Fruit fly (Drosophila melanogaster): ENCODE data around the gene CG43999.

CG43999 gene

dm6 chr3R:23931095-23931728, 2.4 kb upstream of the CG43999 start, which contains the start of the genes Rpt2 and CG13599:
Gene Rpt2, minus strand, starts transcription at chr3R:23931558.
Gene CG13599, plus strand, starts transcription at chr3R:23931639.
- TF ChIP-seq Snoo (tag; optimal IDR thresholded peaks at IDR 0.05), result no peak
- TF ChIP-seq rn (GFP tag; IDR thresholded peaks at IDR 0.05), result no peak
- TF ChIP-seq CG34367 (tag; optimal IDR thresholded peaks at IDR 0.05), result no peak
- TF ChIP-seq gl (tag; optimal IDR thresholded peaks at IDR 0.05), result no peak
- TF ChIP-seq CG12605 (GFP tag; IDR thresholded peaks at IDR 0.05), result no peak
- peak; percentile 18 for TF ChIP-seq EcR (GFP tag; optimal IDR thresholded peaks at IDR 0.05)

- TF ChIP-seq EcR (GFP tag; optimal IDR thresholded peaks at IDR 0.05) (no peak), CG4496 (GFP tag; IDR thresholded peaks at IDR 0.05) (0 out of 3 replicates have a peak, but pooled peaks have one; percentile 24), rn (GFP tag; IDR thresholded peaks at IDR 0.05) (no peak)
Observed at dm6 chr3R:23927429-23927828, 1.4 kb downstream of the CG43999 start, which contains the start of gene CG13601. Gene CG13601, minus strand, starts transcription at chr3R:23927634.

dm6 chr3R:23924200-23924599, 4.6 kb downstream of the CG43999 start, which contains the start of gene Ndc1:
Gene Ndc1, plus strand, starts transcription at chr3R:23924399.
- TF ChIP-seq CG4496 (GFP tag; IDR thresholded peaks at IDR 0.05) (no peak), D1 (tag; optimal IDR thresholded peaks at IDR 0.05) (no peak), CG9948 (tag; optimal IDR thresholded peaks at IDR 0.05) (no peak), Pif1B (GFP tag; optimal IDR thresholded peaks at IDR 0.05) (no peak), CG12605 (GFP tag; IDR thresholded peaks at IDR 0.05) (no peak), fd96Ca (GFP tag; IDR thresholded peaks at IDR 0.05) (no peak), CG8301 (tag; optimal IDR thresholded peaks at IDR 0.05) (no peak), CG13204 (GFP tag; optimal IDR thresholded peaks at IDR 0.05) (no peak), EcR (GFP tag; optimal IDR thresholded peaks at IDR 0.05) (no peak), gl (tag; optimal IDR thresholded peaks at IDR 0.05) (no peak)

dm6 chr3R:23922502-23923350, 6.1 kb downstream of the CG43999 start, which contains the start of the genes sba and CG31141:
Gene sba, minus strand, starts transcription at chr3R:23922973.
Gene CG31141, plus strand, starts transcription at chr3R:23923300.
- peak; percentile 58 for TF ChIP-seq Ets98B (GFP tag; IDR thresholded peaks at IDR 0.05)
- peak; percentile 24 for TF ChIP-seq EcR (GFP tag; optimal IDR thresholded peaks at IDR 0.05)
- TF ChIP-seq CG4496 (GFP tag; IDR thresholded peaks at IDR 0.05), result peak; percentile 55; the same call in 2 of the 3 replicates
- TF ChIP-seq CG12605 (GFP tag; IDR thresholded peaks at IDR 0.05), result peak; percentile 57; the same call in 1 of the 2 replicates
- TF ChIP-seq CG8159 (tag; optimal IDR thresholded peaks at IDR 0.05), result peak; percentile 46
- TF ChIP-seq CG10348 (GFP tag; IDR thresholded peaks at IDR 0.05), result no peak
- no peak for TF ChIP-seq rn (GFP tag; IDR thresholded peaks at IDR 0.05)
- TF ChIP-seq CG13204 (GFP tag; optimal IDR thresholded peaks at IDR 0.05), result no peak
- peak; percentile 36 for TF ChIP-seq gl (tag; optimal IDR thresholded peaks at IDR 0.05)
- TF ChIP-seq Snoo (tag; optimal IDR thresholded peaks at IDR 0.05), result peak; percentile 4

- peak; percentile 63; the same call in 1 of the 3 replicates for TF ChIP-seq fd96Ca (GFP tag; IDR thresholded peaks at IDR 0.05)
- TF ChIP-seq Pif1A (GFP tag; optimal IDR thresholded peaks at IDR 0.05), result peak; percentile 62
- no peak for TF ChIP-seq CG12605 (GFP tag; IDR thresholded peaks at IDR 0.05)
- peak; percentile 44 for TF ChIP-seq CG15710 (tag; optimal IDR thresholded peaks at IDR 0.05)
- TF ChIP-seq D1 (tag; optimal IDR thresholded peaks at IDR 0.05), result no peak
- TF ChIP-seq CG32121 (GFP tag; IDR thresholded peaks at IDR 0.05), result peak; percentile 70
- TF ChIP-seq Snoo (tag; optimal IDR thresholded peaks at IDR 0.05), result no peak
- TF ChIP-seq gl (tag; optimal IDR thresholded peaks at IDR 0.05), result no peak
- TF ChIP-seq Pif1B (GFP tag; optimal IDR thresholded peaks at IDR 0.05), result peak; percentile 50
- no peak for TF ChIP-seq CG10348 (GFP tag; IDR thresholded peaks at IDR 0.05)
- peak; percentile 60 for TF ChIP-seq CG8301 (tag; optimal IDR thresholded peaks at IDR 0.05)
- peak; percentile 68; the same call in 2 of the 3 replicates for TF ChIP-seq CG4496 (GFP tag; IDR thresholded peaks at IDR 0.05)
- no peak for TF ChIP-seq CG34367 (tag; optimal IDR thresholded peaks at IDR 0.05)
- no peak for TF ChIP-seq CG14655 (GFP tag; optimal IDR thresholded peaks at IDR 0.05)
- peak; percentile 31 for TF ChIP-seq CG13204 (GFP tag; optimal IDR thresholded peaks at IDR 0.05)
- TF ChIP-seq CG9948 (tag; optimal IDR thresholded peaks at IDR 0.05), result peak; percentile 57
- 0 out of 2 replicates have a peak, but pooled peaks have one; percentile 36 for TF ChIP-seq rn (GFP tag; IDR thresholded peaks at IDR 0.05)
- peak; percentile 53 for TF ChIP-seq CG8159 (tag; optimal IDR thresholded peaks at IDR 0.05)
- peak; percentile 70 for TF ChIP-seq CG17806 (tag; optimal IDR thresholded peaks at IDR 0.05)
- peak; percentile 38 for TF ChIP-seq EcR (GFP tag; optimal IDR thresholded peaks at IDR 0.05)
- peak; percentile 79 for TF ChIP-seq Ets98B (GFP tag; IDR thresholded peaks at IDR 0.05)
Observed at dm6 chr3R:23921701-23922501, 6.9 kb downstream of the CG43999 start.
